Worm (Caenorhabditis elegans): ENCODE data around the gene hmgr-1.

- TF ChIP-seq him-1 (tag; optimal IDR thresholded peaks at IDR 0.05) (no peak), W03F9.2 (tag; optimal IDR thresholded peaks at IDR 0.05) (no peak), dao-5 (tag; optimal IDR thresholded peaks at IDR 0.05) (no peak)
Measured at ce11 chrIII:7314473-7314872, 44.8 kb upstream of the hmgr-1 start.

Data from whole organism, L4/young adult.